Fruit fly (Drosophila melanogaster): ENCODE measurements around the gene CG18666.

- TF ChIP-seq CTCF (optimal IDR thresholded peaks at IDR 0.05): no peak
- TF ChIP-seq CG8478 (optimal IDR thresholded peaks at IDR 0.05): no peak
These were observed 6.5 kb downstream of the CG18666 start for dm6 chr2L:11041074-11041473.
